Worm (Caenorhabditis elegans) whole organism, midembryonic: Measurements from ENCODE around the gene T27D12.1.
A peak's percentile ranks its signal among the peaks of the same experiment; 100 is the strongest.

ENCODE experiments used
- T22C8.4 ChIP-seq: fragments of 200-800 bp; sonication (Bioruptor generic); IDR thresholded peaks from 2 replicates; pipeline ENCODE4 v1.3.6; 2022; ENCODE audit warnings: missing genetic modification characterization, missing compliant biosample characterization
- cog-1 ChIP-seq: sonication (generic microtip); optimal IDR thresholded peaks from 2 replicates; lab custom pipeline; 2016; ENCODE audit warnings: missing genetic modification characterization, missing compliant biosample characterization
- flt-1 ChIP-seq: fragments of 200-800 bp; sonication (Bioruptor generic); IDR thresholded peaks from 2 replicates; pipeline ENCODE4 v1.3.6; 2022; ENCODE audit warnings: missing genetic modification characterization, missing compliant biosample characterization
- klf-2 ChIP-seq: fragments of 200-800 bp; sonication (Bioruptor generic); conservative IDR thresholded peaks from 2 replicates; pipeline ENCODE4 v1.3.6; 2022; ENCODE audit warnings: missing genetic modification reagents, missing genetic modification characterization, missing compliant biosample characterization
- med-1 ChIP-seq: sonication (generic microtip); optimal IDR thresholded peaks from 2 replicates; lab custom pipeline; 2017; ENCODE audit warnings: missing genetic modification characterization, mild to moderate bottlenecking, missing compliant biosample characterization, antibody characterized with exemption, missing genetic modification reagents; ENCODE audit not compliant: insufficient read depth
- ref-1 ChIP-seq: fragments of 200-800 bp; sonication (Bioruptor generic); conservative IDR thresholded peaks from 2 replicates; pipeline ENCODE4 v1.3.6; 2022; ENCODE audit warnings: missing genetic modification reagents, missing genetic modification characterization, missing compliant biosample characterization
- tab-1 ChIP-seq: fragments of 200-800 bp; sonication (Bioruptor generic); IDR thresholded peaks from 2 replicates; pipeline ENCODE4 v1.3.6; 2022; ENCODE audit warnings: missing genetic modification characterization, missing compliant biosample characterization
- ztf-23 ChIP-seq: fragments of 200-800 bp; sonication (Bioruptor generic); IDR thresholded peaks from 2 replicates; pipeline ENCODE4 v1.3.6; 2022; ENCODE audit warnings: missing genetic modification reagents, missing genetic modification characterization, missing compliant biosample characterization
- ztf-29 ChIP-seq: fragments of 200-800 bp; sonication (Bioruptor generic); IDR thresholded peaks from 2 replicates; pipeline ENCODE4 v1.3.6; 2022; ENCODE audit warnings: missing genetic modification reagents, missing genetic modification characterization, missing compliant biosample characterization

Gene T27D12.1

ce11 chrII:11868893-11869292 is 26.5 kb downstream of the T27D12.1 start:
- TF ChIP-seq cog-1 (tag; lab: Kevin White, UChicago) (no peak), tab-1 (GFP tag; lab: Robert Waterston, UW) (no peak), flt-1 (GFP tag; lab: Robert Waterston, UW) (no peak), ztf-23 (GFP tag; lab: Robert Waterston, UW) (no peak), ztf-29 (GFP tag; lab: Robert Waterston, UW) (no peak), T22C8.4 (GFP tag; lab: Robert Waterston, UW) (no peak), klf-2 (GFP tag; lab: Robert Waterston, UW) (no peak), med-1 (no peak), ref-1 (GFP tag; lab: Robert Waterston, UW) (no peak)

ce11 chrII:11874674-11875198 is 32.3 kb downstream of the T27D12.1 start, which contains the start of the genes npp-3 and top-2:
npp-3 (minus strand) TSS chrII:11874788.
top-2 (plus strand) TSS chrII:11875148.
- no peak for TF ChIP-seq tab-1 (GFP tag; lab: Robert Waterston, UW)
- no peak for TF ChIP-seq med-1
- peak; percentile 40; the same call in 1 of the 2 replicates for TF ChIP-seq ztf-29 (GFP tag; lab: Robert Waterston, UW)
- no peak for TF ChIP-seq ztf-23 (GFP tag; lab: Robert Waterston, UW)
- no peak for TF ChIP-seq flt-1 (GFP tag; lab: Robert Waterston, UW)

ce11 chrII:11879784-11880183 is 37.4 kb downstream of the T27D12.1 start:
- no peak for TF ChIP-seq med-1

- TF ChIP-seq tab-1 (GFP tag; lab: Robert Waterston, UW) (no peak), T22C8.4 (GFP tag; lab: Robert Waterston, UW) (no peak), ztf-23 (GFP tag; lab: Robert Waterston, UW) (no peak), cog-1 (tag; lab: Kevin White, UChicago) (no peak), med-1 (no peak)
These were observed 38.3 kb downstream of the T27D12.1 start for ce11 chrII:11880456-11881353.

ce11 chrII:11883648-11884047 is 41.2 kb downstream of the T27D12.1 start, which contains the start of gene ZK930.6:
ZK930.6 (plus strand) TSS chrII:11883948.
- no peak for TF ChIP-seq flt-1 (GFP tag; lab: Robert Waterston, UW)

- TF ChIP-seq ref-1 (GFP tag; lab: Robert Waterston, UW) (no peak), cog-1 (tag; lab: Kevin White, UChicago) (no peak), tab-1 (GFP tag; lab: Robert Waterston, UW) (no peak), ztf-23 (GFP tag; lab: Robert Waterston, UW) (no peak), flt-1 (GFP tag; lab: Robert Waterston, UW) (no peak), ztf-29 (GFP tag; lab: Robert Waterston, UW) (no peak), med-1 (no peak), T22C8.4 (GFP tag; lab: Robert Waterston, UW) (no peak), klf-2 (GFP tag; lab: Robert Waterston, UW) (no peak)
These were observed 45.3 kb downstream of the T27D12.1 start for ce11 chrII:11887724-11888123.

- TF ChIP-seq ztf-23 (GFP tag; lab: Robert Waterston, UW): no peak
- no peak for TF ChIP-seq cog-1 (tag; lab: Kevin White, UChicago)
- no peak for TF ChIP-seq ztf-29 (GFP tag; lab: Robert Waterston, UW)
- TF ChIP-seq T22C8.4 (GFP tag; lab: Robert Waterston, UW): no peak
- TF ChIP-seq tab-1 (GFP tag; lab: Robert Waterston, UW): no peak
- no peak for TF ChIP-seq flt-1 (GFP tag; lab: Robert Waterston, UW)
- no peak for TF ChIP-seq med-1
- no peak for TF ChIP-seq ref-1 (GFP tag; lab: Robert Waterston, UW)
- TF ChIP-seq klf-2 (GFP tag; lab: Robert Waterston, UW): no peak
These were observed 45.7 kb downstream of the T27D12.1 start for ce11 chrII:11888150-11888549.

ce11 chrII:11889420-11890075 is 47.1 kb downstream of the T27D12.1 start:
- TF ChIP-seq flt-1 (GFP tag; lab: Robert Waterston, UW) (peak; percentile 40; the same call in 1 of the 2 replicates), ref-1 (GFP tag; lab: Robert Waterston, UW) (no peak)

ce11 chrII:11890596-11890995 is 48.2 kb downstream of the T27D12.1 start:
- TF ChIP-seq cog-1 (tag; lab: Kevin White, UChicago) (no peak), flt-1 (GFP tag; lab: Robert Waterston, UW) (0 out of 2 replicates have a peak, but pooled peaks have one; percentile 55)

- TF ChIP-seq ztf-29 (GFP tag; lab: Robert Waterston, UW) (no peak), ref-1 (GFP tag; lab: Robert Waterston, UW) (no peak), flt-1 (GFP tag; lab: Robert Waterston, UW) (no peak), klf-2 (GFP tag; lab: Robert Waterston, UW) (no peak), cog-1 (tag; lab: Kevin White, UChicago) (no peak), med-1 (no peak), ztf-23 (GFP tag; lab: Robert Waterston, UW) (no peak), T22C8.4 (GFP tag; lab: Robert Waterston, UW) (no peak), tab-1 (GFP tag; lab: Robert Waterston, UW) (no peak)
These were observed 50.9 kb downstream of the T27D12.1 start, which contains the start of gene ZK930.2 for ce11 chrII:11893323-11893722. ZK930.2 (minus strand) TSS chrII:11893423.
